Fruit fly (Drosophila melanogaster): ENCODE results near the gene CG15347.

CG15347 gene

DNA sequence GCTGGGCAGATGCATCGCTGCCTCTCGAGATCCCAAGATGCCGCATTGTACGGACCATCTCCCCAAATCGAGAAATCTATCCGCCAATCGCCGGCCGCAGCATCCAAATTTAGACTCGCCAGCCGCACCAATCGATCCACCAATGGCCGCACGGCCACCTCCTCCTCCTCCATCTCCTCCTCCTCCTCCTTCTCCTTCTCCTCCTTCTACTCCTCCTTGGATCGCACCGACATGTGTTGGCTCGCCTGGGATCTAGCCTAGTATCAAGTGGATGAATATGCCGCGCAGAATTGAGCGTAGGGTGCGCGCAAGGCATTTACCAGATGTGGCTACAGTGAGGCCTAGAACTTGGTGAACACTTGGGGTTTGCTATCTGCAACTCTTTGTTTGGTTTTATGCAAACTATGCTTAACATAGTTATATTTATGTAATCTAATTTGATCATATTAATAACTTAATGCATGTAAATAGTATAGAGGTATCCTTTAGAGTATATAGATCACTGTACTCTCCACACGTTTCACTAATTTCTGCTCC, 5.6 kb downstream of the CG15347 start, which contains the start of gene org-1 (continued):
- TF ChIP-seq CG16779 (tag; optimal IDR thresholded peaks at IDR 0.05) = peak; percentile 73
- peak; percentile 75 for TF ChIP-seq cyc (GFP tag; optimal IDR thresholded peaks at IDR 0.05)
- TF ChIP-seq Sox102F (GFP tag; optimal IDR thresholded peaks at IDR 0.05) = peak; percentile 47
- TF ChIP-seq topi (GFP tag; optimal IDR thresholded peaks at IDR 0.05) = peak; percentile 79
- peak; percentile 90 for TF ChIP-seq dsx (GFP tag; optimal IDR thresholded peaks at IDR 0.05; ENCODE audit: poor library complexity, severe bottlenecking)
- peak; percentile 63 for TF ChIP-seq CG31627 (GFP tag; optimal IDR thresholded peaks at IDR 0.05)
- peak; percentile 90 for TF ChIP-seq pdm3 (GFP tag; optimal IDR thresholded peaks at IDR 0.05)
- TF ChIP-seq salr (GFP tag; optimal IDR thresholded peaks at IDR 0.05) = peak; percentile 72 to 87
- TF ChIP-seq CG3032 (tag; optimal IDR thresholded peaks at IDR 0.05) = peak; percentile 93
- peak; percentile 70 for TF ChIP-seq esn (GFP tag; optimal IDR thresholded peaks at IDR 0.05)
- TF ChIP-seq Gug (GFP tag; IDR thresholded peaks at IDR 0.05) = peak; percentile 92
- TF ChIP-seq vri (GFP tag; optimal IDR thresholded peaks at IDR 0.05) = peak; percentile 15
- TF ChIP-seq spab (GFP tag; optimal IDR thresholded peaks at IDR 0.05) = peak; percentile 87

DNA sequence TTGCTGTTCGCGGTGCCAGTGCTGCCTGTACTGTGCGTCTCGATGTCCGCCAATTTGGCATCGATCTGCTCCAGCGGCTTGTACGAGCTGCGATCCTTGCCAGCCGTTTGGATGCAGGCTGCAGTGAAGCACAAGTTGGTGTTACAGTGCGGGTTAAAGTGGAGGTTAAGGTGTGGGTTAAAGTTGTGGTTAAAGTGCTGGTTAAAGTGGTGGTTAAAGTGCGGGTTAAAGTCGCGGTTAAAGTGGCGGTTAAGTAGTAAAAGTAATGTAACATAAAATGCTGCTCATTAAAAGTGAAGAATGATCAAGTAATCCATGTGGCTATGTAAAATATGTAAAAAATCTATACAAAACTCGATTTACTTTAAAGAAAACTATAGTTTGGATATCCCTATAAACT, 8.5 kb downstream of the CG15347 start:
- TF ChIP-seq OdsH (GFP tag; optimal IDR thresholded peaks at IDR 0.05) (no peak), CG7368 (GFP tag; optimal IDR thresholded peaks at IDR 0.05) (no peak), Hr39 (GFP tag; optimal IDR thresholded peaks at IDR 0.05) (no peak), CG11902 (GFP tag; optimal IDR thresholded peaks at IDR 0.05) (no peak), CG31627 (GFP tag; optimal IDR thresholded peaks at IDR 0.05) (no peak), achi (GFP tag; optimal IDR thresholded peaks at IDR 0.05) (no peak), Smox (GFP tag; optimal IDR thresholded peaks at IDR 0.05) (no peak), ss (GFP tag; optimal IDR thresholded peaks at IDR 0.05) (no peak), CG9139 (GFP tag; optimal IDR thresholded peaks at IDR 0.05) (no peak), fd85E (GFP tag; optimal IDR thresholded peaks at IDR 0.05) (no peak), eg (GFP tag; IDR thresholded peaks at IDR 0.05) (no peak), CG8632 (GFP tag; optimal IDR thresholded peaks at IDR 0.05) (no peak), topi (GFP tag; optimal IDR thresholded peaks at IDR 0.05) (no peak), pdm3 (GFP tag; optimal IDR thresholded peaks at IDR 0.05) (no peak), Ets96B (tag; optimal IDR thresholded peaks at IDR 0.05) (no peak), Eip93F (GFP tag; optimal IDR thresholded peaks at IDR 0.05) (no peak), fkh (GFP tag; optimal IDR thresholded peaks at IDR 0.05) (no peak), CG10631 (GFP tag; optimal IDR thresholded peaks at IDR 0.05) (no peak), CG16779 (tag; optimal IDR thresholded peaks at IDR 0.05) (no peak), vri (GFP tag; optimal IDR thresholded peaks at IDR 0.05) (no peak)

DNA sequence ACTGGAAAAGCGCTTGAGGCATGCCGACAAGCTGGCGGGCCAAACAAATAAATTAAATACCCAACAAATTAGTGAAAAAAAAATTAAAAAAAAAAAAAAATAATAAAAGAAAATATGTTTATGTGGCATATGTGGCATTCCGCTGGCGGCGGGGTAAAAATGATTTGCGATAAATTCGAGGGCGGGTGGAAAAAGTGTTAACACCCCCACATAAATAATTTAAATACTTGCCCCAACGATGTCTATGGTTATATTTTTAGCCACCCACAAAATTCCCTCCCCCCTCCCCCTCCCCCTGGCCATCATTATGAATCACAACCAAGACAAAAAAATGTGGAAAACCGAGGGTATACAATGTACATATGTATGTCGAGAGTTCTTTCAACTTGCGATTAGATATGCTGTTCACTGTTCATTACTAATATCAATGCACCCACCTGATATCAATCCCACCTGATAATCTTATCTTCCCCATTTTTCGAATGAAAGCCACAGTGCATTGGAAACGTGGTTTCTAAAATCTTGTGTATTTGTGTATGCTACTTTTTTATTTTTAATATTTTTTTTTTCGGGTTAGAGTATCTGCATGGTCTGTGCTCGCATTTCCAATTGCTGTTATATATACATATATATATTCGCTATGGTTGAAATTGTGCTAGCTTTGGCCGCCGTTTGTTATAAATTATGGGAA, 10.3 kb downstream of the CG15347 start:
- TF ChIP-seq Hr38 (GFP tag; optimal IDR thresholded peaks at IDR 0.05) (no peak), Lpt (GFP tag; optimal IDR thresholded peaks at IDR 0.05) (no peak), Ets96B (tag; optimal IDR thresholded peaks at IDR 0.05) (no peak), fkh (GFP tag; optimal IDR thresholded peaks at IDR 0.05) (no peak), pdm3 (GFP tag; optimal IDR thresholded peaks at IDR 0.05) (no peak), Eip75B (GFP tag; optimal IDR thresholded peaks at IDR 0.05) (no peak), CG32006 (GFP tag; optimal IDR thresholded peaks at IDR 0.05) (no peak), CG6276 (GFP tag; optimal IDR thresholded peaks at IDR 0.05) (no peak), CG6163 (GFP tag; IDR thresholded peaks at IDR 0.05) (no peak), CG11902 (GFP tag; optimal IDR thresholded peaks at IDR 0.05) (no peak), fd59A (GFP tag; optimal IDR thresholded peaks at IDR 0.05) (no peak), acj6 (GFP tag; optimal IDR thresholded peaks at IDR 0.05) (no peak), CG10669 (GFP tag; optimal IDR thresholded peaks at IDR 0.05) (no peak), CG16779 (tag; optimal IDR thresholded peaks at IDR 0.05) (no peak), salr (GFP tag; optimal IDR thresholded peaks at IDR 0.05) (no peak), Eip93F (GFP tag; optimal IDR thresholded peaks at IDR 0.05) (no peak), CG8632 (GFP tag; optimal IDR thresholded peaks at IDR 0.05) (no peak), Smox (GFP tag; optimal IDR thresholded peaks at IDR 0.05) (no peak), CG3032 (tag; optimal IDR thresholded peaks at IDR 0.05) (no peak), spab (GFP tag; optimal IDR thresholded peaks at IDR 0.05) (no peak)
